Worm (Caenorhabditis elegans) whole organism, L1 larva: ENCODE data around the gene str-111.

Experiments used
- fkh-10 ChIP-seq: sonication (generic microtip); optimal IDR thresholded peaks from 2 replicates; lab custom pipeline; 2017; ENCODE audit warnings: missing biosample characterization, missing genetic modification reagents, missing genetic modification characterization
- fos-1 ChIP-seq: fragments of 150-350 bp; optimal IDR thresholded peaks from 2 replicates; lab custom pipeline; 2014; ENCODE audit warnings: missing biosample characterization, missing genetic modification characterization
- mef-2 ChIP-seq: fragments of 150-350 bp; optimal IDR thresholded peaks from 2 replicates; lab custom pipeline; 2014; ENCODE audit warnings: missing biosample characterization, missing genetic modification characterization
- nhr-12 ChIP-seq: sonication (generic microtip); optimal IDR thresholded peaks from 2 replicates; lab custom pipeline; 2017; ENCODE audit warnings: missing biosample characterization, missing genetic modification characterization
- nhr-20 ChIP-seq: sonication (generic microtip); optimal IDR thresholded peaks from 2 replicates; lab custom pipeline; 2016; ENCODE audit warnings: mild to moderate bottlenecking, missing genetic modification characterization, missing compliant biosample characterization
- nhr-76 ChIP-seq: sonication (generic microtip); optimal IDR thresholded peaks from 2 replicates; lab custom pipeline; 2017; ENCODE audit warnings: missing biosample characterization, missing genetic modification characterization

DNA sequence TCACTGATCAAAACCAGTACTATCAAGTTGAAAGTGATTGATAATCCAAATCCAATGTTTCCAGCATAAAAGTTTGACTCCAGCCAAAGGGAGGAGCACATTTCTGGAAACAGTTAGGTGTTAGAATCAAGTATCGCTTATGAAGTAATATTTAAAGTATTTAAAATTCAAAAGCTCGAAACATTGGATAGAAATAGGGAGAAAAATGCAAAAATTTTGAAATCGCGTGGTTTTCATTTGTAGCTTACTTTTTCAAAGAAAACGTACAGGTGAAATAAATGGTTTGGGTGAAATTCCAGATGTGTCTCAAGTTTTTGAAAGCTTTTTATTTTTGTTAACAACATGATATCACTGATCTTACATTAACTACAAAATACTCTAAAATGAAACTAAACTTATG, at the start of gene str-111:
- TF ChIP-seq mef-2 (tag; lab: Kevin White, UChicago) (no peak), nhr-12 (tag; lab: Kevin White, UChicago) (no peak), nhr-20 (tag; lab: Kevin White, UChicago) (no peak), fos-1 (tag; lab: Kevin White, UChicago) (no peak), fkh-10 (GFP tag; lab: Kevin White, UChicago) (no peak), nhr-76 (no peak)
